Worm (Caenorhabditis elegans) whole organism, late embryonic: Measurements from ENCODE around the gene fbxc-50.

Experiments used
- K02D7.2 ChIP-seq: sonication (generic microtip); optimal IDR thresholded peaks from 2 replicates; lab custom pipeline; 2017; ENCODE audit warnings: mild to moderate bottlenecking, missing genetic modification characterization, missing compliant biosample characterization
- madf-2 ChIP-seq: sonication (generic microtip); optimal IDR thresholded peaks from 2 replicates; lab custom pipeline; 2017; ENCODE audit warnings: missing genetic modification characterization, missing compliant biosample characterization
- tbx-2 ChIP-seq: sonication (generic microtip); optimal IDR thresholded peaks from 2 replicates; lab custom pipeline; 2016; ENCODE audit warnings: missing genetic modification characterization, missing compliant biosample characterization

- TF ChIP-seq K02D7.2 (tag; lab: Kevin White, UChicago) (no peak), tbx-2 (tag; lab: Kevin White, UChicago) (no peak), madf-2 (tag; lab: Kevin White, UChicago) (no peak)
These were observed 3.9 kb downstream of the fbxc-50 start, which contains the start of gene C17F4.12 for ce11 chrII:3244070-3244469.
